Worm (Caenorhabditis elegans) whole organism, L2 larva: Measurements from ENCODE around the gene F57F4.1.

Source experiments
- C34F6.9 ChIP-seq: fragments of 150-350 bp; optimal IDR thresholded peaks from 2 replicates; lab custom pipeline; 2014; ENCODE audit warnings: missing biosample characterization, missing genetic modification characterization
- F13H6.1 ChIP-seq: sonication (generic microtip); optimal IDR thresholded peaks from 2 replicates; lab custom pipeline; 2016; ENCODE audit warnings: missing genetic modification characterization, missing compliant biosample characterization
- Y55F3AM.14 ChIP-seq: fragments of 200-800 bp; sonication (Bioruptor generic); optimal IDR thresholded peaks from 2 replicates; lab custom pipeline; 2018; ENCODE audit warnings: mild to moderate bottlenecking, missing genetic modification characterization, missing compliant biosample characterization
- aly-2 ChIP-seq: fragments of 150-350 bp; optimal IDR thresholded peaks from 2 replicates; lab custom pipeline; 2014; ENCODE audit warnings: missing biosample characterization, missing genetic modification characterization
- ama-1 ChIP-seq: fragments of 150-350 bp; optimal IDR thresholded peaks from 2 replicates; lab custom pipeline; 2018; ENCODE audit warnings: inconsistent platforms
- blmp-1 ChIP-seq: sonication (generic microtip); optimal IDR thresholded peaks from 2 replicates; lab custom pipeline; 2017; ENCODE audit warnings: missing genetic modification characterization, mild to moderate bottlenecking, missing compliant biosample characterization, antibody characterized with exemption, moderate library complexity; ENCODE audit not compliant: insufficient read depth
- ceh-16 ChIP-seq: fragments of 150-350 bp; optimal IDR thresholded peaks from 2 replicates; lab custom pipeline; 2014; ENCODE audit warnings: missing biosample characterization, missing genetic modification characterization
- egl-27 ChIP-seq: sonication (generic microtip); optimal IDR thresholded peaks from 3 replicates; lab custom pipeline; 2017; ENCODE audit warnings: missing biosample characterization, missing genetic modification reagents, missing genetic modification characterization
- elt-1 ChIP-seq: fragments of 150-350 bp; optimal IDR thresholded peaks from 2 replicates; lab custom pipeline; 2014; ENCODE audit warnings: missing biosample characterization, missing genetic modification characterization
- elt-3 ChIP-seq: sonication (generic microtip); optimal IDR thresholded peaks from 2 replicates; lab custom pipeline; 2017; ENCODE audit warnings: missing biosample characterization, missing genetic modification characterization
- fos-1 ChIP-seq: fragments of 150-350 bp; optimal IDR thresholded peaks from 2 replicates; lab custom pipeline; 2014; ENCODE audit warnings: missing biosample characterization, missing genetic modification characterization
- gmeb-1 ChIP-seq: fragments of 150-350 bp; optimal IDR thresholded peaks from 2 replicates; lab custom pipeline; 2014; ENCODE audit warnings: missing biosample characterization, missing genetic modification characterization
- lin-11 ChIP-seq: fragments of 150-350 bp; sonication (generic microtip); optimal IDR thresholded peaks from 2 replicates; lab custom pipeline; 2014; ENCODE audit warnings: missing biosample characterization, missing genetic modification characterization, inconsistent platforms, mixed read lengths
- lin-39 ChIP-seq: fragments of 150-350 bp; optimal IDR thresholded peaks from 2 replicates; lab custom pipeline; 2014; ENCODE audit warnings: missing biosample characterization, missing genetic modification reagents, missing genetic modification characterization
- lsy-2 ChIP-seq, 2 experiments: fragments of 150-350 bp in 1 of 2; sonication (generic microtip) in 1 of 2; optimal IDR thresholded peaks; 2 replicates each; lab custom pipeline; 2014 to 2017; ENCODE audit warnings: missing biosample characterization in 2 of 2, missing genetic modification characterization in 2 of 2
- mab-5 ChIP-seq: fragments of 150-350 bp; optimal IDR thresholded peaks from 2 replicates; lab custom pipeline; 2014; ENCODE audit warnings: missing biosample characterization, missing genetic modification characterization
- nhr-10 ChIP-seq: sonication (generic microtip); optimal IDR thresholded peaks from 2 replicates; lab custom pipeline; 2017; ENCODE audit warnings: missing biosample characterization, missing genetic modification characterization
- nhr-129 ChIP-seq: fragments of 150-350 bp; optimal IDR thresholded peaks from 2 replicates; lab custom pipeline; 2014; ENCODE audit warnings: missing biosample characterization, missing genetic modification characterization
- nhr-21 ChIP-seq: fragments of 150-350 bp; optimal IDR thresholded peaks from 2 replicates; lab custom pipeline; 2014; ENCODE audit warnings: missing biosample characterization, missing genetic modification characterization
- nhr-23 ChIP-seq: fragments of 150-350 bp; optimal IDR thresholded peaks from 2 replicates; lab custom pipeline; 2014; ENCODE audit warnings: missing biosample characterization, missing genetic modification reagents, missing genetic modification characterization
- nhr-237 ChIP-seq: fragments of 150-350 bp; optimal IDR thresholded peaks from 2 replicates; lab custom pipeline; 2014; ENCODE audit warnings: missing biosample characterization, missing genetic modification characterization
- nhr-25 ChIP-seq: fragments of 150-350 bp; sonication (generic microtip); optimal IDR thresholded peaks from 3 replicates; lab custom pipeline; 2014; ENCODE audit warnings: missing biosample characterization, missing genetic modification characterization
- nhr-6 ChIP-seq: fragments of 150-350 bp; optimal IDR thresholded peaks from 2 replicates; lab custom pipeline; 2014; ENCODE audit warnings: missing biosample characterization, missing genetic modification characterization
- nhr-77 ChIP-seq: fragments of 150-350 bp; optimal IDR thresholded peaks from 2 replicates; lab custom pipeline; 2014; ENCODE audit warnings: missing biosample characterization, missing genetic modification characterization
- peb-1 ChIP-seq: fragments of 150-350 bp; optimal IDR thresholded peaks from 2 replicates; lab custom pipeline; 2014; ENCODE audit warnings: missing biosample characterization, missing genetic modification characterization
- sem-4 ChIP-seq: fragments of 150-350 bp; optimal IDR thresholded peaks from 2 replicates; lab custom pipeline; 2014; ENCODE audit warnings: missing biosample characterization, missing genetic modification reagents, missing genetic modification characterization
- sma-3 ChIP-seq: sonication (generic microtip); optimal IDR thresholded peaks from 2 replicates; lab custom pipeline; 2016; ENCODE audit warnings: missing genetic modification reagents, missing genetic modification characterization, missing compliant biosample characterization
- sma-9 ChIP-seq, 2 experiments: fragments of 150-350 bp in 1 of 2; sonication (generic microtip) in 1 of 2; optimal IDR thresholded peaks; 2 replicates each; lab custom pipeline; 2014 to 2016; ENCODE audit warnings: missing genetic modification characterization in 2 of 2, mild to moderate bottlenecking in 1 of 2, missing biosample characterization in 1 of 2, missing compliant biosample characterization in 1 of 2, missing genetic modification reagents in 1 of 2, moderate library complexity in 1 of 2
- snpc-4 ChIP-seq: fragments of 150-350 bp; optimal IDR thresholded peaks from 2 replicates; lab custom pipeline; 2014; ENCODE audit warnings: missing biosample characterization, missing genetic modification characterization
- unc-39 ChIP-seq: fragments of 150-350 bp; optimal IDR thresholded peaks from 2 replicates; lab custom pipeline; 2014; ENCODE audit warnings: missing biosample characterization, missing genetic modification characterization
- unc-55 ChIP-seq: fragments of 150-350 bp; sonication (generic microtip); optimal IDR thresholded peaks from 3 replicates; lab custom pipeline; 2014; ENCODE audit warnings: missing biosample characterization, missing genetic modification reagents, missing genetic modification characterization
- ztf-1 ChIP-seq: fragments of 200-800 bp; sonication (Bioruptor generic); conservative IDR thresholded peaks from 2 replicates; pipeline ENCODE4 v1.3.6; 2022; ENCODE audit warnings: missing genetic modification characterization, missing compliant biosample characterization
- ztf-11 ChIP-seq: sonication (generic microtip); optimal IDR thresholded peaks from 2 replicates; lab custom pipeline; 2017; ENCODE audit warnings: missing biosample characterization, missing genetic modification characterization
- ztf-4 ChIP-seq: fragments of 150-350 bp; optimal IDR thresholded peaks from 2 replicates; lab custom pipeline; 2014; ENCODE audit warnings: missing biosample characterization, missing genetic modification characterization

Gene F57F4.1

DNA sequence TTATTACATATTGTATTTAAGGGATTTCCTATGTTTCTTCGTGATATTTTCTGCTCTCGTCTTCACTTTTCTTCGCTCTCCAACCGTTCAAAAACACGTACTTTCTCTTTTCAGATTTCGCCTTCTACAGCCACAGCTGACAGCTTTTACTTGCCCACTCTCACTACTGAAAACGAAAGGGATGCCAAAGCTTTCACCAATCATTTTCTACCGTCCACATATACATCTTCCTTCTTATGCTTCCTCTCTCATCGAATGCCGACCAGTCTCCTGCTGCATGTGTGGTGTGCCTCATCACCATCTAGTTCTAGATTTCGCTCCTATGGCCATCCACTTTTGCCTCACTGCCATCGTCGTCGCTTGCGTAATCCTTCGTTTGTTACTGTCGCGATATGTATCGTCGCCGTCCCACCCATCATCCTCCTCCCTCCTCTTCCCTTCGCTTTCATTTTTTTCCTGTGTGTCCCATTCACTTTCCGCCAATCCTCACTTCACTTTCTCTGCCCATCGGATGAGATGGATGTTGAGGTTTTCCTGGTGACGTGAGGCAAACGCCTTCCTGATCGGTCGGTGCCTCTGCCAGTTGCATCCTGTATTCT is 37.0 kb upstream of the F57F4.1 start:
- TF ChIP-seq nhr-77 (tag; lab: Kevin White, UChicago) (no peak), mab-5 (tag; lab: Kevin White, UChicago) (no peak), blmp-1 (tag; lab: Kevin White, UChicago) (peak; percentile 97), Y55F3AM.14 (GFP tag; lab: Kevin White, UChicago) (no peak), nhr-10 (tag; lab: Kevin White, UChicago) (no peak), unc-39 (tag; lab: Kevin White, UChicago) (no peak), F13H6.1 (tag; lab: Kevin White, UChicago) (peak; percentile 57)

DNA sequence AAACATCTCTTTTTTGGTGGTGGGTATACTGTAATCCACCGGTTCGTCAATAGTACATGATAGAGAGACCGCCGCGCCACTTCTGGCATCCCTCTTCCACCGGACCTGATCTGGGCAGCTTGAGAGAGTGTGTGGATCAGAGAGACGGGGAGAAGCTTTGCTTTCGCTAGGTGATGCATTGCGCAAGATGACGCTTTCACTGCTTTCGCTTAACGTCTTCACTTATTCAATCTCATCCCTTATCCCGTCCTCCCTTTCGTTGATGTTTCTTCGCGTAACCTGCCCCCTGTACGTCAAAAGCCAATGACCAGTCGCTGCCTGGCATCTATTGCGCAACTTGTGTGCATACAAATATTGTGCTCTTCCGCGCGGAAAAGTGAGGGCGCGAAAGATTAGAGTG is 36.1 kb upstream of the F57F4.1 start:
- TF ChIP-seq lsy-2 (tag; optimal IDR thresholded peaks at IDR 0.05; lab: Kevin White, UChicago), result peak in 1 of 2 experiments; percentile 23
- TF ChIP-seq nhr-21 (tag; lab: Kevin White, UChicago), result peak; percentile 81
- peak; percentile 21 for TF ChIP-seq fos-1 (tag; lab: Kevin White, UChicago)
- no peak for TF ChIP-seq unc-39 (tag; lab: Kevin White, UChicago)
- peak; percentile 29 for TF ChIP-seq egl-27 (tag; lab: Kevin White, UChicago)
- peak; percentile 49 for TF ChIP-seq sem-4 (tag; lab: Kevin White, UChicago)
- no peak for TF ChIP-seq snpc-4 (tag; lab: Kevin White, UChicago)
- peak; percentile 78 for TF ChIP-seq peb-1
- TF ChIP-seq ztf-11 (tag; lab: Kevin White, UChicago), result no peak
- peak; percentile 100 for TF ChIP-seq blmp-1 (tag; lab: Kevin White, UChicago)
- TF ChIP-seq sma-3, result no peak
- no peak for TF ChIP-seq lin-11
- peak; percentile 52 for TF ChIP-seq nhr-25 (tag; lab: Kevin White, UChicago)
- peak; percentile 55 for TF ChIP-seq F13H6.1 (tag; lab: Kevin White, UChicago)

ce11 chrV:6354786-6355185 is 35.5 kb upstream of the F57F4.1 start:
- TF ChIP-seq ztf-1 (GFP tag; lab: Robert Waterston, UW) (no peak), nhr-25 (tag; lab: Kevin White, UChicago) (peak; percentile 31), blmp-1 (tag; lab: Kevin White, UChicago) (peak; percentile 55)
- TF ChIP-seq, all 48 proteins: peak for 2

ce11 chrV:6355412-6355811 is 34.9 kb upstream of the F57F4.1 start:
- peak; percentile 82 for TF ChIP-seq F13H6.1 (tag; lab: Kevin White, UChicago)
- no peak for TF ChIP-seq sem-4 (tag; lab: Kevin White, UChicago)

DNA sequence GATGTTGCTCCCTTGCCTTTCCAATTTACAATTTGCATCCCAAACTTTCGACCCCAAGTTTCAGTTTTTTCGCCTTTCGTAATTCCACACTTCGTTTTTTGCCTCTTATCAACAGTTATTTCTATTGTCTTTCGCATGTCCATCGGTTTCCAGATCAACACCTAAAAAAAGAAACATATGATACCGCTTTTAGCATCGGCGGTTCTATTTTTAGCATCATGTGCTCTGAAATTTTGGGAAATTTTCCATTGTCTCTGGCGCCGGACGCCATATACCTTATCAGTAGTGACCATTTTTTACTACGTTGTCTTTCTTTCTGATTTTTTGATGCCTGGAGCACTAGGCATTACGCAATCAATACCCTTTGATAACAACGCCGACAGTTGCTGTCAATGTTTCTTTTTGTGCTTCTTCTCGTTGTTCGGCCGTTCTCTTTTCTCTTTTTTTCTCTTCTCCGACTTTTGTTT is 34.3 kb upstream of the F57F4.1 start, which contains the start of gene bcl-11:
bcl-11 (plus strand) TSS at position 51 of the 467 bp plus-strand sequence.
- TF ChIP-seq nhr-129 (tag; lab: Kevin White, UChicago), result peak; percentile 1
- no peak for TF ChIP-seq lin-11
- TF ChIP-seq sma-9 (GFP tag; optimal IDR thresholded peaks at IDR 0.05; lab: Kevin White, UChicago), result peak; percentile 19
- TF ChIP-seq sma-9 (tag; optimal IDR thresholded peaks at IDR 0.05; lab: Kevin White, UChicago), result no peak
- no peak for TF ChIP-seq nhr-237 (tag; lab: Kevin White, UChicago)
- TF ChIP-seq gmeb-1, result peak; percentile 27
- peak; percentile 94 for TF ChIP-seq Y55F3AM.14 (GFP tag; lab: Kevin White, UChicago)
- TF ChIP-seq F13H6.1 (tag; lab: Kevin White, UChicago), result peak; percentile 86
- peak; percentile 40 for TF ChIP-seq fos-1 (tag; lab: Kevin White, UChicago)

ce11 chrV:6357236-6357635 is 33.0 kb upstream of the F57F4.1 start:
- TF ChIP-seq nhr-23 (tag; lab: Kevin White, UChicago), result no peak
- no peak for TF ChIP-seq ceh-16
- TF ChIP-seq lin-39 (tag; lab: Kevin White, UChicago), result no peak
- TF ChIP-seq ztf-4, result no peak
- no peak for TF ChIP-seq aly-2 (tag; lab: Kevin White, UChicago)
- TF ChIP-seq nhr-6 (tag; lab: Kevin White, UChicago), result no peak
- TF ChIP-seq unc-55 (GFP tag; lab: Kevin White, UChicago), result no peak
- peak; percentile 14 for TF ChIP-seq nhr-129 (tag; lab: Kevin White, UChicago)
- TF ChIP-seq ztf-1 (GFP tag; lab: Robert Waterston, UW), result no peak
- TF ChIP-seq ama-1 (lab: Kevin White, UChicago), result no peak
- TF ChIP-seq F13H6.1 (tag; lab: Kevin White, UChicago), result peak; percentile 83
- TF ChIP-seq C34F6.9 (tag; lab: Kevin White, UChicago), result no peak
- TF ChIP-seq sma-9 (GFP tag; optimal IDR thresholded peaks at IDR 0.05; lab: Kevin White, UChicago), result no peak
- TF ChIP-seq sma-9 (tag; optimal IDR thresholded peaks at IDR 0.05; lab: Kevin White, UChicago), result no peak
- no peak for TF ChIP-seq elt-1 (tag; lab: Kevin White, UChicago)
- TF ChIP-seq elt-3 (tag; lab: Kevin White, UChicago), result no peak
